Worm (Caenorhabditis elegans) whole organism, L1 larva: ENCODE measurements around the gene acl-3.

ENCODE experiments used
- F16B12.6 ChIP-seq: fragments of 150-350 bp; optimal IDR thresholded peaks from 2 replicates; lab custom pipeline; 2014; ENCODE audit warnings: missing biosample characterization, missing genetic modification characterization
- Y116A8C.19 ChIP-seq: sonication (generic microtip); optimal IDR thresholded peaks from 2 replicates; lab custom pipeline; 2016; ENCODE audit warnings: missing compliant biosample characterization, missing genetic modification characterization, borderline replicate concordance
- nhr-11 ChIP-seq: fragments of 150-350 bp; optimal IDR thresholded peaks from 2 replicates; lab custom pipeline; 2014; ENCODE audit warnings: missing biosample characterization, missing genetic modification characterization
- nhr-19 ChIP-seq: fragments of 200-800 bp; sonication (Bioruptor generic); conservative IDR thresholded peaks from 2 replicates; pipeline ENCODE4 v1.3.6; 2022; ENCODE audit warnings: missing genetic modification characterization, missing compliant biosample characterization
- nhr-237 ChIP-seq: fragments of 150-350 bp; optimal IDR thresholded peaks from 2 replicates; lab custom pipeline; 2014; ENCODE audit warnings: missing biosample characterization, missing genetic modification characterization
- nhr-76 ChIP-seq: sonication (generic microtip); optimal IDR thresholded peaks from 2 replicates; lab custom pipeline; 2017; ENCODE audit warnings: missing biosample characterization, missing genetic modification characterization
- sox-4 ChIP-seq: sonication (generic microtip); optimal IDR thresholded peaks from 2 replicates; lab custom pipeline; 2016; ENCODE audit warnings: missing genetic modification characterization, missing compliant biosample characterization
- sptf-1 ChIP-seq: fragments of 150-350 bp; optimal IDR thresholded peaks from 2 replicates; lab custom pipeline; 2014; ENCODE audit warnings: missing biosample characterization, missing genetic modification characterization
- unc-130 ChIP-seq: fragments of 150-350 bp; optimal IDR thresholded peaks from 2 replicates; lab custom pipeline; 2017; ENCODE audit warnings: missing biosample characterization, missing genetic modification characterization, inconsistent platforms
- xbp-1 ChIP-seq: sonication (generic microtip); optimal IDR thresholded peaks from 2 replicates; lab custom pipeline; 2016; ENCODE audit warnings: missing genetic modification characterization, missing compliant biosample characterization

DNA sequence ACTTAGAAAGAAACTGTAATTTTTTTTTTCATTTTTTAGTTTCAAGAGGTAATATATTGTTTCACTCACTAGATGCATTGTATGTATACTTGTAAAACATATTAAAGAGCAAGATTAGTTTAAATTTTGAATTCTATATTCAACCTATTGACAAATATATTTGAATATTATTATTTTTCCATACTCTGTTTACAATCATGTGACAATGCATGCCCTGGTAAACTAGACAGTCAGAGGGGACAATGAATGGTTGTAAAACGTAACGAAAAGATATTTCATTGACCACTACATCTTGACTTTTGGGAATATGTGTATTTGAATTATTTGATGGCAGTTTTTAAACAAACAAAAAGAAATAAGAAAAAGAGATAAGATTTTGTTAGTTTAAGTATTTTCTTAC is 29.5 kb downstream of the acl-3 start:
- TF ChIP-seq sox-4 (tag; lab: Kevin White, UChicago), result no peak
- no peak for TF ChIP-seq nhr-76 (tag; lab: Kevin White, UChicago)
- no peak for TF ChIP-seq unc-130 (tag; lab: Kevin White, UChicago)
- no peak for TF ChIP-seq nhr-19 (GFP tag; lab: Robert Waterston, UW)
- no peak for TF ChIP-seq nhr-11 (tag; lab: Kevin White, UChicago)
- no peak for TF ChIP-seq nhr-237 (tag; lab: Kevin White, UChicago)
- no peak for TF ChIP-seq sptf-1 (tag; lab: Kevin White, UChicago)
- TF ChIP-seq Y116A8C.19 (tag; lab: Kevin White, UChicago), result no peak
- no peak for TF ChIP-seq xbp-1 (tag; lab: Kevin White, UChicago)
- TF ChIP-seq F16B12.6 (tag; lab: Kevin White, UChicago), result no peak
